4 worm cellular contexts compared by ENCODE assay signal in the genomic region with DNA sequence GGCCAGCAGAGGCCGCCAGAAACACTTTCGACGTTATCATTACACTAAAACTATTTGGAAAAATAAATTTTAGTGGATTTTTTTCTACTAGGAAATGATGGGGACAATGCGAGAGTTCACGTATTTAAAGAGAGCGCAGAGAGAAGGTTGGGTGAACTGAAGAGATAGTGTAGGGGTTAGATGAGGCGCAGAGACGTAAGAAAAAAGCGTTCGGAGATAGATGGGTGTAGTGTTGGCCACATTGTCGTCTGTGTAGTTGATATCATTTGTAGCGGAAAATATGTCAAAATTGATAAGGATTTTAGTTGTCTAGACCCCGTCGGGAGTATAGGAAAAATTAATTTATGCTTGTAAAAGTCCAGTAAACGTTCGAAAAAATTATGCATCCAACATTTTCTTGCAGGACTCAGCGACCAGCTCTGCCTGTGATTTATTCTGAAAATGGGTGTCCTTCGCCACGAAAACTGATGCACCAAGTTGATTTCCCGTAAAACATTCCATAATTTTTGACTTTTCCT.
TF ChIP-seq lines count a peak whose summit lies in the region.

A gene (minus strand): TSS at position 147 of the 518 bp plus-strand sequence.
A gene (plus strand): TSS at position 468 of the 518 bp plus-strand sequence.

TF ChIP-seq in whole organism, L1 larva, 84 proteins besides CTCF, POLR2A, EP300 and RAD21 (continued from another document):
- TF ChIP-seq ces-1 (GFP tag; optimal IDR thresholded peaks at IDR 0.05; lab: Kevin White, UChicago) (no peak), unc-130 (tag; optimal IDR thresholded peaks at IDR 0.05; lab: Kevin White, UChicago) (no peak), lin-15B (tag; optimal IDR thresholded peaks at IDR 0.05; lab: Kevin White, UChicago) (no peak), fos-1 (tag; optimal IDR thresholded peaks at IDR 0.05; lab: Kevin White, UChicago) (no peak), isw-1 (GFP tag; IDR thresholded peaks at IDR 0.05; lab: Robert Waterston, UW) (no peak), grh-1 (GFP tag; IDR thresholded peaks at IDR 0.05; lab: Robert Waterston, UW) (no peak), lir-3 (tag; optimal IDR thresholded peaks at IDR 0.05; lab: Kevin White, UChicago; ENCODE audit: poor library complexity) (no peak), unc-98 (GFP tag; IDR thresholded peaks at IDR 0.05; lab: Robert Waterston, UW) (no peak), sup-37 (GFP tag; optimal IDR thresholded peaks at IDR 0.05; lab: Kevin White, UChicago) (no peak), efl-1 (optimal IDR thresholded peaks at IDR 0.05; lab: Kevin White, UChicago) (peak; percentile 9 to 11), efl-1 (GFP tag; optimal IDR thresholded peaks at IDR 0.05 in 1 of 2; lab: Kevin White, UChicago) (no peak), unc-30 (tag; optimal IDR thresholded peaks at IDR 0.05; lab: Kevin White, UChicago) (no peak), ceh-82 (tag; optimal IDR thresholded peaks at IDR 0.05; lab: Kevin White, UChicago) (no peak), fkh-10 (GFP tag; optimal IDR thresholded peaks at IDR 0.05; lab: Kevin White, UChicago) (no peak), nhr-47 (tag; optimal IDR thresholded peaks at IDR 0.05; lab: Kevin White, UChicago) (no peak), lin-39 (tag; optimal IDR thresholded peaks at IDR 0.05; lab: Kevin White, UChicago) (no peak), mef-2 (tag; optimal IDR thresholded peaks at IDR 0.05; lab: Kevin White, UChicago) (no peak), irx-1 (tag; optimal IDR thresholded peaks at IDR 0.05; lab: Kevin White, UChicago) (no peak), nhr-90 (tag; optimal IDR thresholded peaks at IDR 0.05; lab: Kevin White, UChicago; ENCODE audit: poor library complexity) (peak; percentile 33), lin-14 (GFP tag; optimal IDR thresholded peaks at IDR 0.05; lab: Kevin White, UChicago) (no peak), dsc-1 (tag; optimal IDR thresholded peaks at IDR 0.05; lab: Kevin White, UChicago) (no peak), zag-1 (tag; optimal IDR thresholded peaks at IDR 0.05; lab: Kevin White, UChicago) (no peak), F16B12.6 (tag; optimal IDR thresholded peaks at IDR 0.05; lab: Kevin White, UChicago) (no peak), nhr-20 (tag; optimal IDR thresholded peaks at IDR 0.05; lab: Kevin White, UChicago) (peak; percentile 29), elt-2 (tag; optimal IDR thresholded peaks at IDR 0.05; lab: Kevin White, UChicago) (peak; percentile 73), lsy-2 (tag; optimal IDR thresholded peaks at IDR 0.05; lab: Kevin White, UChicago) (no peak), snu-23 (GFP tag; optimal IDR thresholded peaks at IDR 0.05; lab: Kevin White, UChicago) (peak; percentile 32), aly-2 (tag; optimal IDR thresholded peaks at IDR 0.05; lab: Kevin White, UChicago) (no peak)

TF ChIP-seq in whole organism, L2 larva, 48 proteins besides CTCF, POLR2A, EP300 and RAD21 (continued from another document):
- TF ChIP-seq nhr-25 (tag; optimal IDR thresholded peaks at IDR 0.05; lab: Kevin White, UChicago) (peak; percentile 24), ama-1 (optimal IDR thresholded peaks at IDR 0.05; lab: Kevin White, UChicago) (no peak), unc-55 (GFP tag; optimal IDR thresholded peaks at IDR 0.05; lab: Kevin White, UChicago) (no peak), sma-3 (GFP tag; optimal IDR thresholded peaks at IDR 0.05; lab: Kevin White, UChicago) (peak; percentile 22), nhr-23 (tag; optimal IDR thresholded peaks at IDR 0.05; lab: Kevin White, UChicago) (no peak), unc-62 (GFP tag; optimal IDR thresholded peaks at IDR 0.05; lab: Kevin White, UChicago) (no peak), lin-39 (tag; optimal IDR thresholded peaks at IDR 0.05; lab: Kevin White, UChicago) (no peak), lin-11 (tag; optimal IDR thresholded peaks at IDR 0.05; lab: Kevin White, UChicago) (no peak)
TF ChIP-seq in whole organism, L2 larva: peak in this region for 8.

TF ChIP-seq in whole organism, L4 larva, 104 proteins besides CTCF, POLR2A, EP300 and RAD21 (continued from another document):
- TF ChIP-seq ceh-20 (GFP tag; IDR thresholded peaks at IDR 0.05; lab: Robert Waterston, UW) (peak; percentile 40; the same call in 1 of the 2 replicates), nhr-48 (tag; optimal IDR thresholded peaks at IDR 0.05; lab: Kevin White, UChicago) (peak; percentile 76), mep-1 (tag; optimal IDR thresholded peaks at IDR 0.05; lab: Kevin White, UChicago) (peak; percentile 1), lin-15B (tag; optimal IDR thresholded peaks at IDR 0.05; lab: Kevin White, UChicago) (no peak), D1046.2 (GFP tag; IDR thresholded peaks at IDR 0.05; lab: Robert Waterston, UW) (no peak), hmg-1.1 (GFP tag; IDR thresholded peaks at IDR 0.05; lab: Robert Waterston, UW) (peak; percentile 63; the same call in 1 of the 2 replicates), dmd-9 (GFP tag; IDR thresholded peaks at IDR 0.05; lab: Robert Waterston, UW) (no peak), hlh-11 (tag; optimal IDR thresholded peaks at IDR 0.05; lab: Kevin White, UChicago) (peak; percentile 72), unc-62 (GFP tag; optimal IDR thresholded peaks at IDR 0.05 in 1 of 2; lab: Kevin White, UChicago) (peak in 1 of 2 experiments; percentile 83), unc-62 (tag; optimal IDR thresholded peaks at IDR 0.05; lab: Kevin White, UChicago) (no peak), hlh-30 (tag; optimal IDR thresholded peaks at IDR 0.05; lab: Kevin White, UChicago; ENCODE audit: insufficient read depth) (no peak), duxl-1 (tag; optimal IDR thresholded peaks at IDR 0.05; lab: Kevin White, UChicago; ENCODE audit: poor library complexity) (peak; percentile 36), F37D6.2 (tag; optimal IDR thresholded peaks at IDR 0.05; lab: Kevin White, UChicago) (no peak), daf-16 (GFP tag; optimal IDR thresholded peaks at IDR 0.05; lab: Kevin White, UChicago) (no peak), daf-16 (tag; optimal IDR thresholded peaks at IDR 0.05; lab: Kevin White, UChicago) (peak; percentile 7), nhr-28 (tag; optimal IDR thresholded peaks at IDR 0.05; lab: Kevin White, UChicago) (peak; percentile 100)
TF ChIP-seq in whole organism, L4 larva: peak in this region for 20.

TF ChIP-seq in whole organism, late embryonic, 69 proteins besides CTCF, POLR2A, EP300 and RAD21 (continued from another document):
- no peak for TF ChIP-seq C08G9.2 (tag; optimal IDR thresholded peaks at IDR 0.05; lab: Kevin White, UChicago)
- no peak for TF ChIP-seq pax-1 (tag; optimal IDR thresholded peaks at IDR 0.05; lab: Kevin White, UChicago)
- TF ChIP-seq nhr-11 (tag; optimal IDR thresholded peaks at IDR 0.05; lab: Kevin White, UChicago), result no peak
TF ChIP-seq in whole organism, late embryonic: peak in this region for 2.
